Worm (Caenorhabditis elegans) whole organism, young adult: ENCODE results near the gene irld-63.

ENCODE experiments used
- B0035.1 ChIP-seq: sonication (generic microtip); optimal IDR thresholded peaks from 2 replicates; lab custom pipeline; 2016; ENCODE audit warnings: missing genetic modification characterization, mild to moderate bottlenecking, missing compliant biosample characterization, missing genotype, missing genetic modification reagents
- B0336.3 ChIP-seq: fragments of 200-800 bp; sonication (Bioruptor generic); IDR thresholded peaks from 2 replicates; pipeline ENCODE4 v1.3.6; 2022; ENCODE audit warnings: missing genetic modification characterization, missing compliant biosample characterization
- D2030.7 ChIP-seq: fragments of 200-800 bp; sonication (Bioruptor generic); IDR thresholded peaks from 2 replicates; pipeline ENCODE4 v1.3.6; 2022; ENCODE audit warnings: missing genetic modification reagents, missing genetic modification characterization, missing compliant biosample characterization
- F10E7.11 ChIP-seq: sonication (generic microtip); optimal IDR thresholded peaks from 2 replicates; lab custom pipeline; 2017; ENCODE audit warnings: mild to moderate bottlenecking, missing genetic modification characterization, moderate library complexity, missing compliant biosample characterization
- F33H1.4 ChIP-seq: fragments of 200-800 bp; sonication (Bioruptor generic); IDR thresholded peaks from 2 replicates; pipeline ENCODE4 v1.3.6; 2022; ENCODE audit warnings: missing genetic modification reagents, missing genetic modification characterization, missing compliant biosample characterization
- F37B4.10 ChIP-seq: fragments of 200-800 bp; sonication (Bioruptor generic); IDR thresholded peaks from 2 replicates; pipeline ENCODE4 v1.3.6; 2022; ENCODE audit warnings: missing genetic modification characterization, missing compliant biosample characterization
- F52B5.7 ChIP-seq: sonication (generic microtip); optimal IDR thresholded peaks from 2 replicates; lab custom pipeline; 2016; ENCODE audit warnings: mild to moderate bottlenecking, missing genetic modification characterization, missing compliant biosample characterization
- F55B11.4 ChIP-seq: sonication (generic microtip); optimal IDR thresholded peaks from 2 replicates; lab custom pipeline; 2016; ENCODE audit warnings: missing compliant biosample characterization, missing genetic modification characterization, borderline replicate concordance; ENCODE audit not compliant: insufficient read depth
- Y53F4B.3 ChIP-seq: fragments of 200-800 bp; sonication (Bioruptor generic); IDR thresholded peaks from 2 replicates; pipeline ENCODE4 v1.3.6; 2022; ENCODE audit warnings: missing genetic modification reagents, missing genetic modification characterization, missing compliant biosample characterization
- ama-1 ChIP-seq, 3 experiments: fragments of 150-350 bp in 1 of 3; sonication (generic microtip) in 2 of 3; optimal IDR thresholded peaks; 2 replicates each; lab custom pipeline; 2014 to 2018; ENCODE audit warnings: missing biosample characterization in 2 of 3, missing genetic modification characterization in 2 of 3, missing genetic modification reagents in 2 of 3
- aptf-3 ChIP-seq: fragments of 200-800 bp; sonication (Bioruptor generic); IDR thresholded peaks from 2 replicates; pipeline ENCODE4 v1.3.6; 2022; ENCODE audit warnings: missing genetic modification characterization, missing compliant biosample characterization
- bed-2 ChIP-seq: fragments of 200-800 bp; sonication (Bioruptor generic); IDR thresholded peaks from 2 replicates; pipeline ENCODE4 v1.3.6; 2022; ENCODE audit warnings: missing genetic modification reagents, missing genetic modification characterization, missing compliant biosample characterization
- ceh-100 ChIP-seq: fragments of 200-800 bp; sonication (Bioruptor generic); IDR thresholded peaks from 2 replicates; pipeline ENCODE4 v1.3.6; 2022; ENCODE audit warnings: missing genetic modification reagents, missing genetic modification characterization, missing compliant biosample characterization
- egl-44 ChIP-seq: fragments of 200-800 bp; sonication (Bioruptor generic); IDR thresholded peaks from 2 replicates; pipeline ENCODE4 v1.3.6; 2022; ENCODE audit warnings: missing genetic modification reagents, missing genetic modification characterization, missing compliant biosample characterization
- ekl-4 ChIP-seq: fragments of 200-800 bp; sonication (Bioruptor generic); IDR thresholded peaks from 2 replicates; pipeline ENCODE4 v1.3.6; 2022; ENCODE audit warnings: missing genetic modification reagents, missing genetic modification characterization, missing compliant biosample characterization
- ets-4 ChIP-seq: fragments of 200-800 bp; sonication (Bioruptor generic); optimal IDR thresholded peaks from 2 replicates; lab custom pipeline; 2018; ENCODE audit warnings: mild to moderate bottlenecking, missing genetic modification characterization, missing compliant biosample characterization
- him-1 ChIP-seq: sonication (generic microtip); optimal IDR thresholded peaks from 2 replicates; lab custom pipeline; 2016; ENCODE audit warnings: missing genotype, missing genetic modification reagents, missing genetic modification characterization, missing compliant biosample characterization
- hmg-1.2 ChIP-seq: fragments of 200-800 bp; sonication (Bioruptor generic); IDR thresholded peaks from 2 replicates; pipeline ENCODE4 v1.3.6; 2022; ENCODE audit warnings: missing genetic modification reagents, missing genetic modification characterization, missing compliant biosample characterization
- hmg-20 ChIP-seq: fragments of 200-800 bp; sonication (Bioruptor generic); IDR thresholded peaks from 2 replicates; pipeline ENCODE4 v1.3.6; 2022; ENCODE audit warnings: missing genetic modification reagents, missing genetic modification characterization, missing compliant biosample characterization
- hrde-1 ChIP-seq: sonication (generic microtip); optimal IDR thresholded peaks from 2 replicates; lab custom pipeline; 2016; ENCODE audit warnings: missing genetic modification characterization, mild to moderate bottlenecking, missing compliant biosample characterization, moderate library complexity, missing genotype, missing genetic modification reagents, borderline replicate concordance
- lin-35 ChIP-seq, 3 experiments: fragments of 150-350 bp in 2 of 3; sonication (generic microtip) in 1 of 3; optimal IDR thresholded peaks; 2 replicates each; lab custom pipeline; 2014 to 2018; ENCODE audit warnings: missing biosample characterization in 3 of 3, missing genetic modification characterization in 3 of 3, missing genetic modification reagents in 3 of 3
- lsy-27 ChIP-seq: sonication (generic microtip); optimal IDR thresholded peaks from 2 replicates; lab custom pipeline; 2017; ENCODE audit warnings: missing genetic modification characterization, mild to moderate bottlenecking, missing compliant biosample characterization, antibody characterized with exemption, missing genotype, borderline replicate concordance; ENCODE audit not compliant: insufficient read depth
- madf-10 ChIP-seq: sonication (generic microtip); optimal IDR thresholded peaks from 2 replicates; lab custom pipeline; 2016; ENCODE audit warnings: mild to moderate bottlenecking, missing genetic modification characterization, missing compliant biosample characterization
- mel-28 ChIP-seq: sonication (generic microtip); optimal IDR thresholded peaks from 2 replicates; lab custom pipeline; 2016; ENCODE audit warnings: borderline replicate concordance, mild to moderate bottlenecking, missing genetic modification characterization, missing compliant biosample characterization
- nhr-179 ChIP-seq: sonication (generic microtip); optimal IDR thresholded peaks from 2 replicates; lab custom pipeline; 2016; ENCODE audit warnings: mild to moderate bottlenecking, missing genetic modification characterization, missing compliant biosample characterization
- nhr-90 ChIP-seq: sonication (generic microtip); optimal IDR thresholded peaks from 2 replicates; lab custom pipeline; 2016; ENCODE audit warnings: missing genotype, mild to moderate bottlenecking, missing genetic modification characterization, missing compliant biosample characterization
- repo-1 ChIP-seq: sonication (generic microtip); optimal IDR thresholded peaks from 2 replicates; lab custom pipeline; 2017; ENCODE audit warnings: mild to moderate bottlenecking, missing genetic modification characterization, missing compliant biosample characterization
- sdz-38 ChIP-seq: sonication (generic microtip); optimal IDR thresholded peaks from 2 replicates; lab custom pipeline; 2016; ENCODE audit warnings: missing genotype, missing genetic modification characterization, missing compliant biosample characterization
- snpc-1.1 ChIP-seq: sonication (generic microtip); optimal IDR thresholded peaks from 2 replicates; lab custom pipeline; 2017; ENCODE audit warnings: missing genetic modification characterization, mild to moderate bottlenecking, missing compliant biosample characterization, antibody characterized with exemption, moderate library complexity, missing genotype, missing genetic modification reagents; ENCODE audit not compliant: insufficient read depth
- snpc-1.3 ChIP-seq: sonication (generic microtip); optimal IDR thresholded peaks from 2 replicates; lab custom pipeline; 2017; ENCODE audit warnings: missing genetic modification characterization, mild to moderate bottlenecking, missing compliant biosample characterization, antibody characterized with exemption, moderate library complexity, missing genotype, missing genetic modification reagents; ENCODE audit not compliant: insufficient read depth
- tbp1 ChIP-seq: fragments of 200-800 bp; sonication (Bioruptor generic); optimal IDR thresholded peaks from 2 replicates; lab custom pipeline; 2018; ENCODE audit warnings: mild to moderate bottlenecking, missing genetic modification characterization, missing compliant biosample characterization
- unc-62 ChIP-seq: fragments of 150-350 bp; optimal IDR thresholded peaks from 2 replicates; lab custom pipeline; 2014; ENCODE audit warnings: missing biosample characterization, missing genetic modification reagents, missing genetic modification characterization
- zfh-2 ChIP-seq: fragments of 200-800 bp; sonication (Bioruptor generic); conservative IDR thresholded peaks from 2 replicates; pipeline ENCODE4 v1.3.6; 2022; ENCODE audit warnings: missing genetic modification reagents, missing genetic modification characterization, missing compliant biosample characterization
- ztf-28 ChIP-seq: fragments of 200-800 bp; sonication (Bioruptor generic); IDR thresholded peaks from 2 replicates; pipeline ENCODE4 v1.3.6; 2022; ENCODE audit warnings: missing genetic modification reagents, missing genetic modification characterization, missing compliant biosample characterization

The irld-63 gene

DNA sequence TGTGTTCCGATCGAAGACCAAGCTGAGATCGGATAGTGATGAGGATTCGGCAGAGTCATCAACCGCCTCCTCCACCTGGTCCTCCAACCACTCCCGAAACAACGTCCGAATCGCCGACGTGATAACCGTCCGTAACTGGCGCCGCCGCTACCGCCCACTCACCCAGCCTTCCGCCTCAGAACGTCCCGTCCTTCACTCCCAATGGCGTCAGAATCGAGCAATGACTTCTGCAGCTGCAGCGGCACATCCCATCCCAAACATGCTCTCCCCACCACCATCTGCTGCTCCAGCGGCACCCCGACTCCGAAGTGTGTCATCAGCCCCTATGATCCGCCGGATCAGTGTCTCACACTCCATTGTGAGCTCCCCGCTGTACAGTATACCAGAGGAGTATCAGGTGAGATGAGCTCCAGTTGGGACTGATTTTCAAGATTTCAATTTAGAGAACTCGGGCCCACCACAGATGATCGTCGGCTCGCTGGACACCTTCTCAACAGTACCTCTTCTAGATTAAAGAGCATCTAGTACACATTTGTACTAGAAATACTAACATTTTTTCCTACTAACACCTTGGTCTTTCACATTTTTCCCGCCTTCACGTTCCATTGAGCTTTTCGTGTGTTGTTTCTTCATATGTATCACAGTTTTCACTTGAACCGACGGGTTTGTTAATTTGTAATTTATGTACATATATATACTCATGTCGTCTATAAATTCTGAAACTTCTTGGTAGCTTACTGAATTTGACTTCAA, 4.5 kb upstream of the irld-63 start (continued):
- TF ChIP-seq lsy-27 (no peak), repo-1 (tag; lab: Kevin White, UChicago) (no peak), ets-4 (GFP tag; lab: Kevin White, UChicago) (peak; percentile 3), egl-44 (GFP tag; lab: Robert Waterston, UW) (no peak), sdz-38 (no peak), madf-10 (tag; lab: Kevin White, UChicago) (no peak), snpc-1.1 (tag; lab: Kevin White, UChicago) (no peak), F52B5.7 (tag; lab: Kevin White, UChicago) (no peak), D2030.7 (no peak), ceh-100 (GFP tag; lab: Robert Waterston, UW) (no peak), hmg-20 (GFP tag; lab: Robert Waterston, UW) (no peak), B0035.1 (tag; lab: Kevin White, UChicago) (no peak), Y53F4B.3 (GFP tag; lab: Robert Waterston, UW) (no peak), ama-1 (optimal IDR thresholded peaks at IDR 0.05; lab: Kevin White, UChicago) (no peak), ama-1 (GFP tag; optimal IDR thresholded peaks at IDR 0.05; lab: Kevin White, UChicago) (no peak), B0336.3 (no peak), nhr-90 (tag; lab: Kevin White, UChicago) (no peak), aptf-3 (GFP tag; lab: Robert Waterston, UW) (0 out of 2 replicates have a peak, but pooled peaks have one; percentile 7), tbp1 (GFP tag; lab: Kevin White, UChicago) (no peak)

DNA sequence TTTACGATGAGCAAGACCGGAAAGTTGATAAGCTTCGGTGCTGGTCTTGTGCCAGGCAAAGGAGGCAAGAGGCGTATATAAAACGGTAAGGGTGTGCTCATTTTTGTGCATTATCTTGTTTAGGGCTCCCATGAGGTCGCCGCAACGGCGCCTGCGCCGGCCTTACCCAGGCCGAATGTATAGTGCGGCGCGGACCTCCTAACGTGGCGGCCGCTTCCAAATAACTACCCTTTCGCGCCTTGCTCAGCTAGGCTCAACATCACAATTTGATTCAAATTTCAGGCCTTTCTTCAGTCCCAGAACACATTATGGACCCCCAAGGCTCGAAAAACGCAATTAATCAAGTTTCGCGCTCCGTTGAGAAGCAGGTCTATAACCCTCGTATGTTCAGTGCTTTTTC, 3.0 kb upstream of the irld-63 start, which contains the start of the genes ZK355.3 and ZK355.8:
Gene ZK355.3 (minus strand): TSS at position 101 of the 400 bp plus-strand sequence.
Gene ZK355.8 (plus strand): TSS at position 272 of the 400 bp plus-strand sequence.
- TF ChIP-seq zfh-2 (peak; percentile 49), hrde-1 (tag; lab: Kevin White, UChicago) (no peak), lin-35 (GFP tag; optimal IDR thresholded peaks at IDR 0.05; lab: Kevin White, UChicago) (no peak), ekl-4 (GFP tag; lab: Robert Waterston, UW) (no peak)
- TF ChIP-seq, all 124 proteins: peak for 1

DNA sequence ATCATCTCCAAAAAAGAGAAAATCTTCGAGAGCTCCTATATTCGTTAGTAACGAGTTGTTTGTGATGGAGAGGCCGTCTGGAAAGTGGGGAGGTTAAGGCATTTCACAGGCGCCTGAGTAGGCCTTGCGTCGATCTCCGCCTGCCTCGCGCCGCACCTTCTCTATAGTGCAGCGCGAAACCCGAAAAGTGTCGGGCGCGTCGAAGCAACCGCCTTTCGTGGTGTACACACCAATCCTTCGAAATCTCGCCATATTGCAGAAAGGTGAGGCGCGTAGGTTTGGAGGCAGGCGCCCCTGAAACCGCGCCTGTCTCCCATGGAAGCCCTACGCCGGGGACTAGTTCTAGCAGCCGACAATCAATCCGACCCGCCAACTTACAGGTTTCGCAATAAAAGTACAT, 682 bp upstream of the irld-63 start:
- TF ChIP-seq egl-44 (GFP tag; lab: Robert Waterston, UW) (no peak), snpc-1.3 (tag; lab: Kevin White, UChicago) (no peak), F10E7.11 (tag; lab: Kevin White, UChicago) (no peak), nhr-90 (tag; lab: Kevin White, UChicago) (no peak), nhr-179 (tag; lab: Kevin White, UChicago) (no peak), F55B11.4 (tag; lab: Kevin White, UChicago) (no peak), unc-62 (no peak), ztf-28 (GFP tag; lab: Robert Waterston, UW) (0 out of 2 replicates have a peak, but pooled peaks have one; percentile 10), F33H1.4 (GFP tag; lab: Robert Waterston, UW) (no peak), F37B4.10 (GFP tag; lab: Robert Waterston, UW) (no peak), ekl-4 (GFP tag; lab: Robert Waterston, UW) (no peak), hmg-1.2 (GFP tag; lab: Robert Waterston, UW) (no peak), snpc-1.1 (tag; lab: Kevin White, UChicago) (peak; percentile 54), him-1 (no peak), zfh-2 (peak; percentile 81), bed-2 (GFP tag; lab: Robert Waterston, UW) (no peak), mel-28 (no peak)
